Fruit fly (Drosophila melanogaster): ENCODE results near the gene Gr89a.

- TF ChIP-seq Sin3A (optimal IDR thresholded peaks at IDR 0.05) (no peak), h (optimal IDR thresholded peaks at IDR 0.05) (no peak), psq (optimal IDR thresholded peaks at IDR 0.05) (no peak), ttk (optimal IDR thresholded peaks at IDR 0.05) (no peak), Myc (optimal IDR thresholded peaks at IDR 0.05) (no peak)
Observed at dm6 chr3R:16448378-16449134, 50.2 kb downstream of the Gr89a start.

Data from Kc167 (cell line).